Fruit fly (Drosophila melanogaster) whole organism, embryonic: ENCODE measurements around the gene CG12507.

ENCODE experiments used
- Blimp-1 ChIP-seq: fragments of 200-800 bp; sonication (Bioruptor generic); optimal IDR thresholded peaks from 3 replicates; lab custom pipeline; 2018; ENCODE audit warnings: missing biosample characterization, missing genetic modification characterization, mild to moderate bottlenecking, moderate library complexity, missing genetic modification reagents
- CG10321 ChIP-seq: fragments of 200-800 bp; sonication (Bioruptor generic); IDR thresholded peaks from 2 replicates; pipeline ENCODE4 v1.3.6; 2022; ENCODE audit warnings: missing biosample characterization, missing genetic modification characterization
- CG13424 ChIP-seq: fragments of 200-800 bp; sonication (Bioruptor generic); optimal IDR thresholded peaks from 2 replicates; lab custom pipeline; 2019; ENCODE audit warnings: missing biosample characterization, mild to moderate bottlenecking, missing genetic modification characterization, moderate library complexity
- CG13624 ChIP-seq: fragments of 200-800 bp; sonication (Bioruptor generic); optimal IDR thresholded peaks from 2 replicates; lab custom pipeline; 2016; ENCODE audit warnings: missing biosample characterization, missing genetic modification characterization
- CG18599 ChIP-seq: fragments of 200-800 bp; sonication (Bioruptor generic); optimal IDR thresholded peaks from 3 replicates; lab custom pipeline; 2017; ENCODE audit warnings: missing biosample characterization, missing genetic modification characterization, mild to moderate bottlenecking, moderate library complexity, missing genetic modification reagents
- CG30020 ChIP-seq: fragments of 200-800 bp; optimal IDR thresholded peaks from 2 replicates; lab custom pipeline; 2019; ENCODE audit warnings: missing biosample characterization, mild to moderate bottlenecking, missing genetic modification characterization, moderate library complexity
- CG34376 ChIP-seq: fragments of 200-800 bp; sonication (Bioruptor generic); optimal IDR thresholded peaks from 2 replicates; lab custom pipeline; 2018; ENCODE audit warnings: missing biosample characterization, mild to moderate bottlenecking, missing genetic modification characterization
- CG3726 ChIP-seq: fragments of 200-800 bp; sonication (Bioruptor generic); IDR thresholded peaks from 3 replicates; pipeline ENCODE4, ENCODE4 v1.3.6; 2022; ENCODE audit warnings: missing biosample characterization, missing genetic modification characterization
- CG4617 ChIP-seq: fragments of 200-800 bp; sonication (Bioruptor generic); optimal IDR thresholded peaks from 3 replicates; lab custom pipeline; 2016; ENCODE audit warnings: missing biosample characterization, missing genetic modification characterization, borderline replicate concordance
- CG5180 ChIP-seq: fragments of 200-800 bp; sonication (Bioruptor generic); optimal IDR thresholded peaks from 3 replicates; lab custom pipeline; 2017; ENCODE audit warnings: missing biosample characterization, missing genetic modification characterization, mild to moderate bottlenecking, moderate library complexity, missing genetic modification reagents
- CG6765 ChIP-seq: fragments of 200-800 bp; sonication (Bioruptor generic); optimal IDR thresholded peaks from 3 replicates; lab custom pipeline; 2017; ENCODE audit warnings: missing biosample characterization, mild to moderate bottlenecking, missing genetic modification characterization
- CG8924 ChIP-seq: fragments of 200-800 bp; optimal IDR thresholded peaks from 3 replicates; lab custom pipeline; 2019; ENCODE audit warnings: missing biosample characterization, mild to moderate bottlenecking, missing genetic modification characterization, moderate library complexity
- CG9609 ChIP-seq: fragments of 200-800 bp; sonication (Bioruptor generic); optimal IDR thresholded peaks from 3 replicates; lab custom pipeline; 2016; ENCODE audit warnings: missing biosample characterization, missing genetic modification characterization
- CG9727 ChIP-seq: fragments of 200-800 bp; sonication (Bioruptor generic); optimal IDR thresholded peaks from 3 replicates; lab custom pipeline; 2017; ENCODE audit warnings: missing biosample characterization, mild to moderate bottlenecking, missing genetic modification characterization
- CG9932 ChIP-seq: fragments of 200-800 bp; sonication (Bioruptor generic); IDR thresholded peaks from 2 replicates; pipeline ENCODE4 v1.3.6; 2022; ENCODE audit warnings: missing biosample characterization, missing genetic modification characterization
- CTCF ChIP-seq: fragments of 200-800 bp; sonication (Bioruptor generic); optimal IDR thresholded peaks from 2 replicates; lab custom pipeline; 2017; ENCODE audit warnings: missing biosample characterization, mild to moderate bottlenecking, missing genetic modification characterization, moderate library complexity
- CkIIα-i1 ChIP-seq: fragments of 200-800 bp; sonication (Bioruptor generic); IDR thresholded peaks from 2 replicates; pipeline ENCODE4 v1.3.6; 2022; ENCODE audit warnings: missing biosample characterization, missing genetic modification characterization
- Dad ChIP-seq: fragments of 200-800 bp; sonication (Bioruptor generic); optimal IDR thresholded peaks from 3 replicates; lab custom pipeline; 2016; ENCODE audit warnings: missing biosample characterization, missing genetic modification characterization
- Eip74EF ChIP-seq, 2 experiments: fragments of 200-800 bp in 1 of 2; fragments of >200 bp in 1 of 2; sonication (Bioruptor generic) in 1 of 2; optimal IDR thresholded peaks; 2 replicates each; lab custom pipeline; 2017 to 2019; ENCODE audit warnings: missing biosample characterization in 2 of 2, missing genetic modification characterization in 2 of 2, mild to moderate bottlenecking in 1 of 2, moderate library complexity in 1 of 2
- Elba2 ChIP-seq: fragments of 200-800 bp; sonication (Bioruptor generic); optimal IDR thresholded peaks from 3 replicates; lab custom pipeline; 2016; ENCODE audit warnings: missing biosample characterization, missing genetic modification characterization
- Fer1 ChIP-seq: fragments of 200-800 bp; sonication (Bioruptor generic); optimal IDR thresholded peaks from 2 replicates; lab custom pipeline; 2017; ENCODE audit warnings: missing biosample characterization, mild to moderate bottlenecking, missing genetic modification characterization
- Fer3 ChIP-seq: fragments of 200-800 bp; sonication (Bioruptor generic); optimal IDR thresholded peaks from 2 replicates; lab custom pipeline; 2018; ENCODE audit warnings: missing biosample characterization, mild to moderate bottlenecking, missing genetic modification characterization, moderate library complexity
- GATAe ChIP-seq: fragments of 200-800 bp; sonication (Bioruptor generic); conservative IDR thresholded peaks from 2 replicates; pipeline ENCODE4 v1.3.6; 2022; ENCODE audit warnings: missing biosample characterization, missing genetic modification characterization
- Hsf ChIP-seq: fragments of 200-800 bp; sonication (Bioruptor generic); optimal IDR thresholded peaks from 3 replicates; lab custom pipeline; 2016; ENCODE audit warnings: missing biosample characterization, missing genetic modification characterization
- MESR4 ChIP-seq: fragments of 200-800 bp; sonication (Bioruptor generic); optimal IDR thresholded peaks from 2 replicates; lab custom pipeline; 2018; ENCODE audit warnings: missing biosample characterization, mild to moderate bottlenecking, missing genetic modification characterization, moderate library complexity
- Pdp1 ChIP-seq, 2 experiments: fragments of 200-800 bp; sonication (Bioruptor generic); optimal IDR thresholded peaks; 3 replicates each; lab custom pipeline; 2016; ENCODE audit warnings: missing biosample characterization in 2 of 2, missing genetic modification characterization in 2 of 2, mild to moderate bottlenecking in 1 of 2, moderate library complexity in 1 of 2
- YL-1 ChIP-seq: fragments of 200-800 bp; sonication (Bioruptor generic); optimal IDR thresholded peaks from 3 replicates; lab custom pipeline; 2017; ENCODE audit warnings: missing biosample characterization, mild to moderate bottlenecking, missing genetic modification characterization
- btn ChIP-seq: fragments of 200-800 bp; sonication (Bioruptor generic); optimal IDR thresholded peaks from 2 replicates; lab custom pipeline; 2016; ENCODE audit warnings: missing biosample characterization, missing genetic modification characterization
- chinmo ChIP-seq: fragments of 200-800 bp; sonication (Bioruptor generic); IDR thresholded peaks from 4 replicates; pipeline ENCODE4 v1.3.6; 2022; ENCODE audit warnings: missing biosample characterization, missing genetic modification characterization; ENCODE audit not compliant: partially characterized antibody
- croc ChIP-seq: fragments of 200-800 bp; sonication (Bioruptor generic); conservative IDR thresholded peaks from 3 replicates; pipeline ENCODE4 v1.3.6; 2022; ENCODE audit warnings: missing biosample characterization, missing genetic modification characterization
- crp ChIP-seq, 2 experiments: fragments of 200-800 bp; sonication (Bioruptor generic); optimal IDR thresholded peaks; 2 replicates in 1 of 2; 3 replicates in 1 of 2; lab custom pipeline; 2017; ENCODE audit warnings: missing biosample characterization in 2 of 2, missing genetic modification characterization in 2 of 2, mild to moderate bottlenecking in 1 of 2, moderate library complexity in 1 of 2
- disco-r ChIP-seq: fragments of 200-800 bp; sonication (Bioruptor generic); optimal IDR thresholded peaks from 2 replicates; lab custom pipeline; 2016; ENCODE audit warnings: missing biosample characterization, missing genetic modification characterization
- dm ChIP-seq: fragments of 200-800 bp; sonication (Bioruptor generic); optimal IDR thresholded peaks from 3 replicates; lab custom pipeline; 2016; ENCODE audit warnings: missing biosample characterization, missing genetic modification characterization
- gce ChIP-seq: fragments of 200-800 bp; sonication (Bioruptor generic); IDR thresholded peaks from 3 replicates; pipeline ENCODE4 v1.3.6; 2022; ENCODE audit warnings: missing biosample characterization, missing genetic modification characterization
- gcm ChIP-seq: fragments of 200-800 bp; sonication (Bioruptor generic); optimal IDR thresholded peaks from 2 replicates; lab custom pipeline; 2019; ENCODE audit warnings: missing biosample characterization, mild to moderate bottlenecking, missing genetic modification characterization, moderate library complexity
- gem ChIP-seq: fragments of 200-800 bp; sonication (Bioruptor generic); optimal IDR thresholded peaks from 2 replicates; lab custom pipeline; 2019; ENCODE audit warnings: missing biosample characterization, mild to moderate bottlenecking, missing genetic modification characterization, moderate library complexity
- insv ChIP-seq, 2 experiments: fragments of 200-800 bp; sonication (Bioruptor generic); optimal IDR thresholded peaks; 3 replicates each; lab custom pipeline; 2016 to 2018; ENCODE audit warnings: missing biosample characterization in 2 of 2, missing genetic modification characterization in 2 of 2
- jing ChIP-seq: fragments of 200-800 bp; sonication (Bioruptor generic); optimal IDR thresholded peaks from 2 replicates; lab custom pipeline; 2018; ENCODE audit warnings: missing biosample characterization, mild to moderate bottlenecking, missing genetic modification characterization
- kah ChIP-seq: fragments of 200-800 bp; sonication (Bioruptor generic); optimal IDR thresholded peaks from 2 replicates; lab custom pipeline; 2018; ENCODE audit warnings: missing biosample characterization, mild to moderate bottlenecking, missing genetic modification characterization
- lov ChIP-seq, 2 experiments: fragments of 200-800 bp in 1 of 2; fragments of >200 bp in 1 of 2; sonication (Bioruptor generic) in 1 of 2; IDR thresholded peaks in 1 of 2; optimal IDR thresholded peaks in 1 of 2; 2 replicates in 1 of 2; 3 replicates in 1 of 2; pipeline versions ENCODE4 v1.3.6 to Lab custom; 2017 to 2022; ENCODE audit warnings: missing biosample characterization in 1 of 2, missing genetic modification characterization in 1 of 2
- nom ChIP-seq: fragments of 200-800 bp; sonication (Bioruptor generic); optimal IDR thresholded peaks from 2 replicates; lab custom pipeline; 2017; ENCODE audit warnings: missing biosample characterization, missing genetic modification characterization, mild to moderate bottlenecking, moderate library complexity, missing genetic modification reagents
- p53 ChIP-seq: fragments of 200-800 bp; sonication (Bioruptor generic); optimal IDR thresholded peaks from 2 replicates; lab custom pipeline; 2016; ENCODE audit warnings: missing biosample characterization, missing genetic modification characterization
- sens ChIP-seq: fragments of 200-800 bp; sonication (Bioruptor generic); peaks from one replicate; lab custom pipeline; 2016; ENCODE audit warnings: missing biosample characterization, missing genetic modification characterization
- stc ChIP-seq: fragments of 200-800 bp; sonication (Bioruptor generic); IDR thresholded peaks from 2 replicates; pipeline ENCODE4 v1.3.6; 2022; ENCODE audit warnings: missing biosample characterization, missing genetic modification characterization
- wor ChIP-seq: fragments of 200-800 bp; sonication (Bioruptor generic); IDR thresholded peaks from 2 replicates; pipeline ENCODE4 v1.3.6; 2022; ENCODE audit warnings: missing biosample characterization, missing genetic modification characterization
- zen ChIP-seq: fragments of 200-800 bp; sonication (Bioruptor generic); optimal IDR thresholded peaks from 3 replicates; lab custom pipeline; 2018; ENCODE audit warnings: missing biosample characterization, mild to moderate bottlenecking, missing genetic modification characterization, moderate library complexity
- zf30C ChIP-seq: fragments of 200-800 bp; sonication (Bioruptor generic); optimal IDR thresholded peaks from 3 replicates; lab custom pipeline; 2018; ENCODE audit warnings: missing biosample characterization, mild to moderate bottlenecking, missing genetic modification characterization
- zfh1 ChIP-seq: fragments of 200-800 bp; sonication (Bioruptor generic); IDR thresholded peaks from 3 replicates; pipeline ENCODE4 v1.3.6; 2022; ENCODE audit warnings: missing biosample characterization, missing genetic modification characterization

CG12507 gene

dm6 chrX:16275168-16275853 lies 9.0 kb upstream of the CG12507 start (continued):
- TF ChIP-seq dm (GFP tag; lab: Kevin White, UChicago) (no peak), CG9609 (no peak), Hsf (no peak), Fer1 (GFP tag; lab: Kevin White, UChicago) (no peak), CG8924 (tag; lab: Kevin White, UChicago) (no peak), gcm (no peak), zen (tag; lab: Kevin White, UChicago) (no peak), Fer3 (tag; lab: Kevin White, UChicago) (no peak), gce (GFP tag; lab: Robert Waterston, UW) (no peak), CG13424 (tag; lab: Kevin White, UChicago) (no peak), Elba2 (GFP tag; lab: Kevin White, UChicago) (peak; percentile 93), CkIIα-i1 (GFP tag; lab: Robert Waterston, UW) (no peak), jing (no peak), CG4617 (GFP tag; lab: Kevin White, UChicago) (no peak), lov (optimal IDR thresholded peaks at IDR 0.05; lab: Kevin White, UChicago) (no peak), lov (GFP tag; IDR thresholded peaks at IDR 0.05; lab: Robert Waterston, UW) (no peak), p53 (GFP tag; lab: Kevin White, UChicago) (no peak), CG13624 (GFP tag; lab: Kevin White, UChicago) (no peak), btn (GFP tag; lab: Kevin White, UChicago) (no peak), Eip74EF (GFP tag; optimal IDR thresholded peaks at IDR 0.05; lab: Kevin White, UChicago) (no peak), CG6765 (GFP tag; lab: Kevin White, UChicago) (no peak), MESR4 (peak; percentile 60), CG34376 (peak; percentile 0), Dad (GFP tag; lab: Kevin White, UChicago) (no peak), GATAe (no peak), nom (no peak), sens (GFP tag; lab: Kevin White, UChicago) (peak; percentile 83), insv (GFP tag; optimal IDR thresholded peaks at IDR 0.05; lab: Kevin White, UChicago) (peak in 1 of 2 experiments; percentile 57), stc (no peak), wor (GFP tag; lab: Robert Waterston, UW) (no peak), gem (tag; lab: Kevin White, UChicago) (no peak), CG9932 (GFP tag; lab: Robert Waterston, UW) (no peak), zfh1 (GFP tag; lab: Robert Waterston, UW) (no peak), croc (no peak), YL-1 (peak; percentile 43), CG18599 (no peak), CG10321 (GFP tag; lab: Robert Waterston, UW) (no peak), CG5180 (GFP tag; lab: Kevin White, UChicago) (peak; percentile 58), Blimp-1 (GFP tag; lab: Kevin White, UChicago) (no peak), crp (GFP tag; optimal IDR thresholded peaks at IDR 0.05; lab: Kevin White, UChicago) (peak in 1 of 2 experiments; percentile 64), CTCF (GFP tag; lab: Kevin White, UChicago) (no peak), Pdp1 (GFP tag; optimal IDR thresholded peaks at IDR 0.05; lab: Kevin White, UChicago) (peak in 1 of 2 experiments; percentile 38), disco-r (GFP tag; lab: Kevin White, UChicago) (no peak), CG3726 (no peak), zf30C (GFP tag; lab: Kevin White, UChicago) (no peak), kah (GFP tag; lab: Kevin White, UChicago) (peak; percentile 34), CG30020 (tag; lab: Kevin White, UChicago) (no peak), chinmo (GFP tag; lab: Robert Waterston, UW) (0 out of 4 replicates have a peak, but pooled peaks have one; percentile 14), CG9727 (GFP tag; lab: Kevin White, UChicago) (no peak)
